Worm (Caenorhabditis elegans): ENCODE measurements around the gene F59B2.15.

Gene F59B2.15

DNA sequence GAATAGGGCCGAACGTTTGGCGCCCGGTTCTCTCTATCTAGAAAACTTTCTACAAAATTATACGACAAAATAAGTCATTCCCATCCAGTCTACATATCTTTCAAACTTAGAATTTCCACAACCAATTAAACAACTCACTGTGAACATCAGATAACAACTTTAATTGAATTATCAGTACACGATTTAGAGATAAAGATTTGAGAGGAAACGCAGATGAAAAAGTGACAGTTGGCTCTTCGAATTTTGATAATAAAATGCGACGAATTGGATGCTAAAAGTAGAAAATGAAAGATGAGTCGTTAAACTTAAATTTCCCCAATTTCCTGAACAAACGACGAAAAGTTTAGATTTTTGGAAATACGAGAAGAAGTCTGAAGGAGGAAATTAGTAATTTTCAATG lies 32.6 kb upstream of the F59B2.15 start:
- TF ChIP-seq ets-7 (tag; optimal IDR thresholded peaks at IDR 0.05) (no peak), ama-1 (optimal IDR thresholded peaks at IDR 0.05) (no peak), tra-4 (tag; optimal IDR thresholded peaks at IDR 0.05) (no peak), tbx-37 (GFP tag; conservative IDR thresholded peaks at IDR 0.05) (no peak), sea-1 (GFP tag; conservative IDR thresholded peaks at IDR 0.05) (no peak), hmg-4 (GFP tag; optimal IDR thresholded peaks at IDR 0.05) (no peak), scrt-1 (GFP tag; IDR thresholded peaks at IDR 0.05) (no peak), tbx-11 (GFP tag; IDR thresholded peaks at IDR 0.05) (no peak), hnd-1 (tag; optimal IDR thresholded peaks at IDR 0.05) (no peak), F13C5.2 (tag; optimal IDR thresholded peaks at IDR 0.05) (no peak), flt-1 (GFP tag; IDR thresholded peaks at IDR 0.05) (no peak), hmbx-1 (tag; optimal IDR thresholded peaks at IDR 0.05) (no peak), aly-1 (tag; optimal IDR thresholded peaks at IDR 0.05) (no peak)

ce11 chrIII:9034133-9034532 lies 31.7 kb upstream of the F59B2.15 start:
- no peak for TF ChIP-seq F13C5.2 (tag; optimal IDR thresholded peaks at IDR 0.05)
- no peak for TF ChIP-seq tra-4 (tag; optimal IDR thresholded peaks at IDR 0.05)
- TF ChIP-seq hnd-1 (tag; optimal IDR thresholded peaks at IDR 0.05), result no peak
- no peak for TF ChIP-seq hmg-4 (GFP tag; optimal IDR thresholded peaks at IDR 0.05)
- no peak for TF ChIP-seq scrt-1 (GFP tag; IDR thresholded peaks at IDR 0.05)
- no peak for TF ChIP-seq B0310.2 (tag; optimal IDR thresholded peaks at IDR 0.05)
- TF ChIP-seq tbx-11 (GFP tag; IDR thresholded peaks at IDR 0.05), result no peak
- no peak for TF ChIP-seq tbx-37 (GFP tag; conservative IDR thresholded peaks at IDR 0.05)
- TF ChIP-seq ceh-36 (tag; optimal IDR thresholded peaks at IDR 0.05), result no peak
- no peak for TF ChIP-seq flt-1 (GFP tag; IDR thresholded peaks at IDR 0.05)
- TF ChIP-seq sea-1 (GFP tag; conservative IDR thresholded peaks at IDR 0.05), result no peak
- no peak for TF ChIP-seq pes-1 (GFP tag; IDR thresholded peaks at IDR 0.05)
- TF ChIP-seq ceh-13 (GFP tag; optimal IDR thresholded peaks at IDR 0.05), result no peak
- no peak for TF ChIP-seq hmbx-1 (tag; optimal IDR thresholded peaks at IDR 0.05)
- no peak for TF ChIP-seq aly-1 (tag; optimal IDR thresholded peaks at IDR 0.05)
- no peak for TF ChIP-seq ama-1 (optimal IDR thresholded peaks at IDR 0.05)
- no peak for TF ChIP-seq ets-7 (tag; optimal IDR thresholded peaks at IDR 0.05)

ce11 chrIII:9030818-9031217 lies 28.4 kb upstream of the F59B2.15 start:
- TF ChIP-seq hmg-4 (GFP tag; optimal IDR thresholded peaks at IDR 0.05) (no peak), aly-1 (tag; optimal IDR thresholded peaks at IDR 0.05) (no peak), ama-1 (optimal IDR thresholded peaks at IDR 0.05) (no peak), hmbx-1 (tag; optimal IDR thresholded peaks at IDR 0.05) (no peak)

DNA sequence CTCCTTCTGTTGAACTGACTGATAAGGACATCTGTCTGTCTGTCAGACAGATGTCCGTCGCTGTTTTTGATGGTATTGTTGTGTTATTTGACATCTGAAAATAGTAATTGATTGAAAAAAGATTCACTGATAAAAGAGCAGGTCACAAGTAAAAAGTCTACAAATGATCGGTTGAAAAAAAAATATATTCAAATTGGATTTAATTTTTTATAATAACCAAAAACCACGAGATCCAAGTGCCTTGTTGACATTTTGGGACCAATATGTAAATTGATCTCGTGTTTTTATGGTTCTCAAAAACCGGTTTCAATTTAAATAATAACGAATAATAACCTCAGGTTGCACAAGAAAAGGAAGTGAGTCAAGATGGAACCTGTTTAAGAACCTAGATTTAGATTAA lies 24.5 kb upstream of the F59B2.15 start, which contains the start of gene F59B2.13:
Gene F59B2.13, minus strand, starts transcription at position 101 of the 400 bp plus-strand sequence.
- no peak for TF ChIP-seq ama-1 (optimal IDR thresholded peaks at IDR 0.05)

- no peak for TF ChIP-seq ceh-36 (tag; optimal IDR thresholded peaks at IDR 0.05)
Measured at ce11 chrIII:9023601-9024000, 21.2 kb upstream of the F59B2.15 start.

DNA sequence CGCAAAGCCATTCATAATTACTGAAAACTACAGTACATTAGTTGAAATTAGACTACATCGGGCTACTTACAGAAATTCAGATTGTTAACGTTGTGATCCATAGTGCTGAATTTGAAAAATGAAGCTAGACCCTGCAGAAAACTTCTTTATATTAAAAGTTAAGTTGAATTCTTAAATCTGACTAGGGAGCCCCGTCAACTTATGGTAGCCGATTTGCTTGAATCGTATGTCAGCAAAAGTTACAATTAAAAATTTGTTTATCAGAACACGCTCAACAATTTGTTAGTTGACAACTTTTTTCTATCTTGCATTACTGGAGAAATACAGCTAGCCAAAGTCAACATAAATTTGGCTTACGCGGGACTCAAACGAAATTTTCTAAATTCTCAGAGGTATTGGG lies 20.1 kb upstream of the F59B2.15 start, which contains the start of gene F59B2.14:
Gene F59B2.14, minus strand, starts transcription at position 101 of the 400 bp plus-strand sequence.
- no peak for TF ChIP-seq ceh-13 (GFP tag; optimal IDR thresholded peaks at IDR 0.05)
- no peak for TF ChIP-seq sea-1 (GFP tag; conservative IDR thresholded peaks at IDR 0.05)
- no peak for TF ChIP-seq hnd-1 (tag; optimal IDR thresholded peaks at IDR 0.05)
- TF ChIP-seq aly-1 (tag; optimal IDR thresholded peaks at IDR 0.05), result no peak
- TF ChIP-seq pes-1 (GFP tag; IDR thresholded peaks at IDR 0.05), result no peak
- no peak for TF ChIP-seq flt-1 (GFP tag; IDR thresholded peaks at IDR 0.05)
- no peak for TF ChIP-seq tbx-11 (GFP tag; IDR thresholded peaks at IDR 0.05)
- TF ChIP-seq ets-7 (tag; optimal IDR thresholded peaks at IDR 0.05), result no peak
- no peak for TF ChIP-seq scrt-1 (GFP tag; IDR thresholded peaks at IDR 0.05)
- no peak for TF ChIP-seq B0310.2 (tag; optimal IDR thresholded peaks at IDR 0.05)
- no peak for TF ChIP-seq ceh-36 (tag; optimal IDR thresholded peaks at IDR 0.05)

- TF ChIP-seq ets-7 (tag; optimal IDR thresholded peaks at IDR 0.05) (no peak), pes-1 (GFP tag; IDR thresholded peaks at IDR 0.05) (no peak), ceh-36 (tag; optimal IDR thresholded peaks at IDR 0.05) (no peak), hmg-4 (GFP tag; optimal IDR thresholded peaks at IDR 0.05) (no peak), hnd-1 (tag; optimal IDR thresholded peaks at IDR 0.05) (no peak), sea-1 (GFP tag; conservative IDR thresholded peaks at IDR 0.05) (no peak), B0310.2 (tag; optimal IDR thresholded peaks at IDR 0.05) (no peak), ama-1 (optimal IDR thresholded peaks at IDR 0.05) (no peak), hmbx-1 (tag; optimal IDR thresholded peaks at IDR 0.05) (no peak), scrt-1 (GFP tag; IDR thresholded peaks at IDR 0.05) (no peak)
Measured at ce11 chrIII:9017181-9017651, 14.8 kb upstream of the F59B2.15 start, which contains the start of gene F59B2.12. Gene F59B2.12, plus strand, starts transcription at chrIII:9017601.

DNA sequence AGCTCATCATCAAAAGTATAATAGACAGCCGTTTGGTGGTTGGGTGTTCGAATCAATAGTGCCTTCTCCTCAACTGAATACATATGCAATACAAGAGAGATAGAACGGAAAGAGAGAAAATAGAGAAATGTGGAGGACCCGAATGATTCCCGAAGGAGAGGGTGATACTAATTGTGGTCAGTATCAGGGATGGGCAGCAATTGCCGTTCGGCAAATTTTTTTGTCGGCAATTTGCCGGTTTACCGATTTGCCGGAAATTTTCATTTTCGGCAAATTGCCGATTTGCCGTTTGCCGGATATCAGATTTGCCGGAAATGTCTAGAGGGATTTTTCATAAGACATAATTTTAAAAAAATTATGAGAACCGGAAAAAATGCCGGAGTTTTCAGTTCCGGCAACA lies 9.9 kb upstream of the F59B2.15 start, which contains the start of gene F59B2.9:
Gene F59B2.9, minus strand, starts transcription at position 101 of the 400 bp plus-strand sequence.
- TF ChIP-seq sea-1 (GFP tag; conservative IDR thresholded peaks at IDR 0.05) (no peak), tra-4 (tag; optimal IDR thresholded peaks at IDR 0.05) (no peak), tbx-37 (GFP tag; conservative IDR thresholded peaks at IDR 0.05) (no peak), aly-1 (tag; optimal IDR thresholded peaks at IDR 0.05) (no peak), ceh-13 (GFP tag; optimal IDR thresholded peaks at IDR 0.05) (no peak), tbx-11 (GFP tag; IDR thresholded peaks at IDR 0.05) (no peak)

DNA sequence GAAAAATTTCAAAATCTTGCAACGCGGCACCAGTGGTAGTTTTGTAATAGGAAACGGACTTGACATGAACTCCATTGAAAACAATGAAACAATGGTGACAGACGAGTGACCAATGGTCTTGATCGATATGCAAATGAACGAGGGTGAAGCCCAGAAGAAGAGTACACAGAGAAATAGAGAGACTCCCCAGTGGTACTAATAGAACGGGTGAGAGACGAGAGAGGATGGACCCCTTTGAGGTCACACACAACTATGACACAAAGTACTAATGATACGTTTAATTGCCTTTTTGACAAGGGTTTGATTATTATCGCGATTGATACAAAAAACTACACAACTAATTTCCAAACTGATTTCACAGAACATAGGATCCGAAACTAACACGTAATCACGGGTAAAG lies 7.6 kb upstream of the F59B2.15 start, which contains the start of gene F59B2.8:
Gene F59B2.8, minus strand, starts transcription at position 151 of the 400 bp plus-strand sequence.
- TF ChIP-seq sea-1 (GFP tag; conservative IDR thresholded peaks at IDR 0.05) (no peak), ceh-13 (GFP tag; optimal IDR thresholded peaks at IDR 0.05) (no peak), tra-4 (tag; optimal IDR thresholded peaks at IDR 0.05) (no peak), scrt-1 (GFP tag; IDR thresholded peaks at IDR 0.05) (no peak), ets-7 (tag; optimal IDR thresholded peaks at IDR 0.05) (no peak), ceh-36 (tag; optimal IDR thresholded peaks at IDR 0.05) (no peak), tbx-37 (GFP tag; conservative IDR thresholded peaks at IDR 0.05) (no peak), hmg-4 (GFP tag; optimal IDR thresholded peaks at IDR 0.05) (no peak), aly-1 (tag; optimal IDR thresholded peaks at IDR 0.05) (no peak)
